Fruit fly (Drosophila melanogaster) whole organism, adult: ENCODE results near the gene Est-6.

Source experiments
- CG11617 ChIP-seq: fragments of 200-800 bp; sonication (Bioruptor generic); optimal IDR thresholded peaks from 2 replicates; lab custom pipeline; 2017; ENCODE audit warnings: mild to moderate bottlenecking, missing biosample characterization, missing genetic modification reagents, missing genetic modification characterization
- CG12768 ChIP-seq: fragments of 200-800 bp; sonication (Bioruptor generic); optimal IDR thresholded peaks from 2 replicates; lab custom pipeline; 2017; ENCODE audit warnings: missing biosample characterization, missing genetic modification characterization, mild to moderate bottlenecking, moderate library complexity, missing genetic modification reagents
- CG14711 ChIP-seq: fragments of 200-800 bp; sonication (Bioruptor generic); optimal IDR thresholded peaks from 2 replicates; lab custom pipeline; 2018; ENCODE audit warnings: missing biosample characterization, mild to moderate bottlenecking, missing genetic modification characterization, moderate library complexity
- CG1620 ChIP-seq: fragments of 200-800 bp; sonication (Bioruptor generic); optimal IDR thresholded peaks from 2 replicates; lab custom pipeline; 2016; ENCODE audit warnings: missing biosample characterization, missing genetic modification characterization
- CG33017 ChIP-seq: fragments of 200-800 bp; sonication (Bioruptor generic); optimal IDR thresholded peaks from 2 replicates; lab custom pipeline; 2018; ENCODE audit warnings: missing biosample characterization, mild to moderate bottlenecking, missing genetic modification characterization, moderate library complexity
- CG7045 ChIP-seq: fragments of 200-800 bp; sonication (Bioruptor generic); optimal IDR thresholded peaks from 2 replicates; lab custom pipeline; 2017; ENCODE audit warnings: missing biosample characterization, mild to moderate bottlenecking, missing genetic modification characterization
- CG7101 ChIP-seq: fragments of 200-800 bp; sonication (Bioruptor generic); optimal IDR thresholded peaks from 2 replicates; lab custom pipeline; 2018; ENCODE audit warnings: missing biosample characterization, mild to moderate bottlenecking, missing genetic modification characterization, moderate library complexity
- Clk ChIP-seq: fragments of 200-800 bp; sonication (Bioruptor generic); optimal IDR thresholded peaks from 2 replicates; lab custom pipeline; 2017; ENCODE audit warnings: missing biosample characterization, missing genetic modification characterization
- Crg-1 ChIP-seq: fragments of 200-800 bp; sonication (Bioruptor generic); optimal IDR thresholded peaks from 2 replicates; lab custom pipeline; 2016; ENCODE audit warnings: missing biosample characterization, missing genetic modification characterization
- Hr96 ChIP-seq: fragments of 200-800 bp; sonication (Bioruptor generic); optimal IDR thresholded peaks from 2 replicates; lab custom pipeline; 2016; ENCODE audit warnings: missing biosample characterization, missing genetic modification characterization
- bab1 ChIP-seq: fragments of 200-800 bp; sonication (Bioruptor generic); optimal IDR thresholded peaks from 3 replicates; lab custom pipeline; 2019; ENCODE audit warnings: missing biosample characterization, mild to moderate bottlenecking, missing genetic modification characterization, moderate library complexity
- cic ChIP-seq: fragments of 200-800 bp; sonication (Bioruptor generic); optimal IDR thresholded peaks from 2 replicates; lab custom pipeline; 2017; ENCODE audit warnings: missing biosample characterization, mild to moderate bottlenecking, missing genetic modification characterization, moderate library complexity
- kay ChIP-seq: fragments of 200-800 bp; sonication (Bioruptor generic); peaks from one replicate; lab custom pipeline; 2016; ENCODE audit warnings: missing biosample characterization, missing genetic modification characterization, borderline replicate concordance
- pad ChIP-seq: fragments of 200-800 bp; sonication (Bioruptor generic); optimal IDR thresholded peaks from 3 replicates; lab custom pipeline; 2017; ENCODE audit warnings: missing biosample characterization, missing genetic modification characterization, mild to moderate bottlenecking, moderate library complexity, missing genetic modification reagents

DNA sequence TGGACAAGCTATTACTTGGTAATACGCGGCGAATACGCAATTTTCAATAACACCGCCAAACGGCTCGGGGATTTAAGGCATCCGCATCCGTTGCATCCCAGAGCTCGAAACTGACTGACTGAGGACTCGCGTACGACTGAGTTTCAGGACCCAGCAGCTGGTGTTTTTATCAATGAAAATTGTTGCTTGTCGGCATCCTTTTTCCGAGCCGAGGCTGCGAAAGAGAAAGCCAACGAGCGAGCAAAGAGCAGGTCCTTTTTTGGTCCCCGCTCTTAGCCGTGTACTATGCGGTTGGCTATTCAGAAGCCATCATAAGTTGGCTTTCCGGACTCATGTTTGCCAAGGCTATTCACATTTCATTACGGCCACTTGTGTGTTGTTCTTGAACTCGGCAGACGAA lies 13.2 kb upstream of the Est-6 start, which contains the start of gene Rh7:
- TF ChIP-seq Hr96 (GFP tag; lab: Kevin White, UChicago) (no peak), CG1620 (GFP tag; lab: Kevin White, UChicago) (no peak), CG11617 (GFP tag; lab: Kevin White, UChicago) (no peak), kay (GFP tag; lab: Kevin White, UChicago) (no peak), cic (GFP tag; lab: Kevin White, UChicago) (no peak), CG7101 (tag; lab: Kevin White, UChicago) (no peak), CG14711 (tag; lab: Kevin White, UChicago) (no peak), CG7045 (no peak), Crg-1 (GFP tag; lab: Kevin White, UChicago) (no peak), pad (GFP tag; lab: Kevin White, UChicago) (no peak), bab1 (no peak), CG12768 (GFP tag; lab: Kevin White, UChicago) (no peak), CG33017 (tag; lab: Kevin White, UChicago) (no peak), Clk (GFP tag; lab: Kevin White, UChicago) (no peak)
